Worm (Caenorhabditis elegans) whole organism, L2 larva: ENCODE measurements around the gene C26B9.3.

Experiments
- C34F6.9 ChIP-seq: fragments of 150-350 bp; optimal IDR thresholded peaks from 2 replicates; lab custom pipeline; 2014; ENCODE audit warnings: missing biosample characterization, missing genetic modification characterization
- F13H6.1 ChIP-seq: sonication (generic microtip); optimal IDR thresholded peaks from 2 replicates; lab custom pipeline; 2016; ENCODE audit warnings: missing genetic modification characterization, missing compliant biosample characterization
- R02D3.7 ChIP-seq: fragments of 150-350 bp; optimal IDR thresholded peaks from 2 replicates; lab custom pipeline; 2014; ENCODE audit warnings: missing biosample characterization, missing genetic modification characterization
- Y55F3AM.14 ChIP-seq: fragments of 200-800 bp; sonication (Bioruptor generic); optimal IDR thresholded peaks from 2 replicates; lab custom pipeline; 2018; ENCODE audit warnings: mild to moderate bottlenecking, missing genetic modification characterization, missing compliant biosample characterization
- ZK546.5 ChIP-seq: sonication (generic microtip); optimal IDR thresholded peaks from 2 replicates; lab custom pipeline; 2017; ENCODE audit warnings: missing biosample characterization, missing genetic modification characterization
- alr-1 ChIP-seq: fragments of 150-350 bp; optimal IDR thresholded peaks from 2 replicates; lab custom pipeline; 2014; ENCODE audit warnings: missing biosample characterization, missing genetic modification characterization
- aly-2 ChIP-seq: fragments of 150-350 bp; optimal IDR thresholded peaks from 2 replicates; lab custom pipeline; 2014; ENCODE audit warnings: missing biosample characterization, missing genetic modification characterization
- ama-1 ChIP-seq: fragments of 150-350 bp; optimal IDR thresholded peaks from 2 replicates; lab custom pipeline; 2018; ENCODE audit warnings: inconsistent platforms
- blmp-1 ChIP-seq: sonication (generic microtip); optimal IDR thresholded peaks from 2 replicates; lab custom pipeline; 2017; ENCODE audit warnings: missing genetic modification characterization, mild to moderate bottlenecking, missing compliant biosample characterization, antibody characterized with exemption, moderate library complexity; ENCODE audit not compliant: insufficient read depth
- ceh-16 ChIP-seq: fragments of 150-350 bp; optimal IDR thresholded peaks from 2 replicates; lab custom pipeline; 2014; ENCODE audit warnings: missing biosample characterization, missing genetic modification characterization
- ceh-82 ChIP-seq: fragments of 150-350 bp; optimal IDR thresholded peaks from 2 replicates; lab custom pipeline; 2014; ENCODE audit warnings: missing biosample characterization, missing genetic modification characterization
- crh-2 ChIP-seq: sonication (generic microtip); optimal IDR thresholded peaks from 2 replicates; lab custom pipeline; 2017; ENCODE audit warnings: missing biosample characterization, missing genetic modification characterization
- dmd-4 ChIP-seq: sonication (generic microtip); optimal IDR thresholded peaks from 2 replicates; lab custom pipeline; 2017; ENCODE audit warnings: missing biosample characterization, missing genetic modification characterization
- egl-27 ChIP-seq: sonication (generic microtip); optimal IDR thresholded peaks from 3 replicates; lab custom pipeline; 2017; ENCODE audit warnings: missing biosample characterization, missing genetic modification reagents, missing genetic modification characterization
- elt-1 ChIP-seq: fragments of 150-350 bp; optimal IDR thresholded peaks from 2 replicates; lab custom pipeline; 2014; ENCODE audit warnings: missing biosample characterization, missing genetic modification characterization
- elt-3 ChIP-seq: sonication (generic microtip); optimal IDR thresholded peaks from 2 replicates; lab custom pipeline; 2017; ENCODE audit warnings: missing biosample characterization, missing genetic modification characterization
- fos-1 ChIP-seq: fragments of 150-350 bp; optimal IDR thresholded peaks from 2 replicates; lab custom pipeline; 2014; ENCODE audit warnings: missing biosample characterization, missing genetic modification characterization
- gmeb-1 ChIP-seq: fragments of 150-350 bp; optimal IDR thresholded peaks from 2 replicates; lab custom pipeline; 2014; ENCODE audit warnings: missing biosample characterization, missing genetic modification characterization
- lin-11 ChIP-seq: fragments of 150-350 bp; sonication (generic microtip); optimal IDR thresholded peaks from 2 replicates; lab custom pipeline; 2014; ENCODE audit warnings: missing biosample characterization, missing genetic modification characterization, inconsistent platforms, mixed read lengths
- lin-13 ChIP-seq: fragments of 150-350 bp; optimal IDR thresholded peaks from 2 replicates; lab custom pipeline; 2014; ENCODE audit warnings: missing biosample characterization, missing genetic modification reagents, missing genetic modification characterization
- lsy-2 ChIP-seq, 2 experiments: fragments of 150-350 bp in 1 of 2; sonication (generic microtip) in 1 of 2; optimal IDR thresholded peaks; 2 replicates each; lab custom pipeline; 2014 to 2017; ENCODE audit warnings: missing biosample characterization in 2 of 2, missing genetic modification characterization in 2 of 2
- mab-5 ChIP-seq: fragments of 150-350 bp; optimal IDR thresholded peaks from 2 replicates; lab custom pipeline; 2014; ENCODE audit warnings: missing biosample characterization, missing genetic modification characterization
- mbf-1 ChIP-seq: sonication (generic microtip); optimal IDR thresholded peaks from 2 replicates; lab custom pipeline; 2017; ENCODE audit warnings: missing biosample characterization, missing genetic modification characterization
- mdl-1 ChIP-seq, 2 experiments: fragments of 150-350 bp in 1 of 2; sonication (generic microtip) in 1 of 2; optimal IDR thresholded peaks; 2 replicates each; lab custom pipeline; 2017; ENCODE audit warnings: missing biosample characterization in 2 of 2, missing genetic modification characterization in 2 of 2
- nhr-10 ChIP-seq: sonication (generic microtip); optimal IDR thresholded peaks from 2 replicates; lab custom pipeline; 2017; ENCODE audit warnings: missing biosample characterization, missing genetic modification characterization
- nhr-11 ChIP-seq: fragments of 150-350 bp; optimal IDR thresholded peaks from 2 replicates; lab custom pipeline; 2014; ENCODE audit warnings: missing biosample characterization, missing genetic modification characterization
- nhr-12 ChIP-seq: fragments of 150-350 bp; optimal IDR thresholded peaks from 2 replicates; lab custom pipeline; 2014; ENCODE audit warnings: missing biosample characterization, missing genetic modification characterization
- nhr-129 ChIP-seq: fragments of 150-350 bp; optimal IDR thresholded peaks from 2 replicates; lab custom pipeline; 2014; ENCODE audit warnings: missing biosample characterization, missing genetic modification characterization
- nhr-21 ChIP-seq: fragments of 150-350 bp; optimal IDR thresholded peaks from 2 replicates; lab custom pipeline; 2014; ENCODE audit warnings: missing biosample characterization, missing genetic modification characterization
- nhr-23 ChIP-seq: fragments of 150-350 bp; optimal IDR thresholded peaks from 2 replicates; lab custom pipeline; 2014; ENCODE audit warnings: missing biosample characterization, missing genetic modification reagents, missing genetic modification characterization
- nhr-237 ChIP-seq: fragments of 150-350 bp; optimal IDR thresholded peaks from 2 replicates; lab custom pipeline; 2014; ENCODE audit warnings: missing biosample characterization, missing genetic modification characterization
- nhr-25 ChIP-seq: fragments of 150-350 bp; sonication (generic microtip); optimal IDR thresholded peaks from 3 replicates; lab custom pipeline; 2014; ENCODE audit warnings: missing biosample characterization, missing genetic modification characterization
- nhr-6 ChIP-seq: fragments of 150-350 bp; optimal IDR thresholded peaks from 2 replicates; lab custom pipeline; 2014; ENCODE audit warnings: missing biosample characterization, missing genetic modification characterization
- peb-1 ChIP-seq: fragments of 150-350 bp; optimal IDR thresholded peaks from 2 replicates; lab custom pipeline; 2014; ENCODE audit warnings: missing biosample characterization, missing genetic modification characterization
- sem-4 ChIP-seq: fragments of 150-350 bp; optimal IDR thresholded peaks from 2 replicates; lab custom pipeline; 2014; ENCODE audit warnings: missing biosample characterization, missing genetic modification reagents, missing genetic modification characterization
- skn-1 ChIP-seq: sonication (generic microtip); optimal IDR thresholded peaks from 2 replicates; lab custom pipeline; 2017; ENCODE audit warnings: missing biosample characterization, missing genetic modification characterization
- sma-3 ChIP-seq: sonication (generic microtip); optimal IDR thresholded peaks from 2 replicates; lab custom pipeline; 2016; ENCODE audit warnings: missing genetic modification reagents, missing genetic modification characterization, missing compliant biosample characterization
- sma-9 ChIP-seq, 2 experiments: fragments of 150-350 bp in 1 of 2; sonication (generic microtip) in 1 of 2; optimal IDR thresholded peaks; 2 replicates each; lab custom pipeline; 2014 to 2016; ENCODE audit warnings: missing genetic modification characterization in 2 of 2, mild to moderate bottlenecking in 1 of 2, missing biosample characterization in 1 of 2, missing compliant biosample characterization in 1 of 2, missing genetic modification reagents in 1 of 2, moderate library complexity in 1 of 2
- snpc-4 ChIP-seq: fragments of 150-350 bp; optimal IDR thresholded peaks from 2 replicates; lab custom pipeline; 2014; ENCODE audit warnings: missing biosample characterization, missing genetic modification characterization
- unc-39 ChIP-seq: fragments of 150-350 bp; optimal IDR thresholded peaks from 2 replicates; lab custom pipeline; 2014; ENCODE audit warnings: missing biosample characterization, missing genetic modification characterization
- unc-55 ChIP-seq: fragments of 150-350 bp; sonication (generic microtip); optimal IDR thresholded peaks from 3 replicates; lab custom pipeline; 2014; ENCODE audit warnings: missing biosample characterization, missing genetic modification reagents, missing genetic modification characterization
- unc-62 ChIP-seq: fragments of 150-350 bp; optimal IDR thresholded peaks from 2 replicates; lab custom pipeline; 2014; ENCODE audit warnings: missing biosample characterization, missing genetic modification reagents, missing genetic modification characterization
- zag-1 ChIP-seq: fragments of 150-350 bp; optimal IDR thresholded peaks from 2 replicates; lab custom pipeline; 2014; ENCODE audit warnings: missing biosample characterization, missing genetic modification characterization
- ztf-1 ChIP-seq: fragments of 200-800 bp; sonication (Bioruptor generic); conservative IDR thresholded peaks from 2 replicates; pipeline ENCODE4 v1.3.6; 2022; ENCODE audit warnings: missing genetic modification characterization, missing compliant biosample characterization
- ztf-11 ChIP-seq: sonication (generic microtip); optimal IDR thresholded peaks from 2 replicates; lab custom pipeline; 2017; ENCODE audit warnings: missing biosample characterization, missing genetic modification characterization

C26B9.3 gene

ce11 chrX:5335368-5335767 lies 2.7 kb upstream of the C26B9.3 start, which contains the start of gene C26B9.6:
C26B9.6 (minus strand) TSS chrX:5335468.
- TF ChIP-seq gmeb-1 (tag; lab: Kevin White, UChicago): no peak
- no peak for TF ChIP-seq nhr-6 (tag; lab: Kevin White, UChicago)
- no peak for TF ChIP-seq unc-55 (GFP tag; lab: Kevin White, UChicago)
- TF ChIP-seq elt-3 (tag; lab: Kevin White, UChicago): no peak
- TF ChIP-seq, all 48 proteins: peak for 0

ce11 chrX:5336498-5336897 lies 1.6 kb upstream of the C26B9.3 start:
- peak; percentile 35 for TF ChIP-seq nhr-21 (tag; lab: Kevin White, UChicago)
- TF ChIP-seq aly-2 (tag; lab: Kevin White, UChicago): no peak
- no peak for TF ChIP-seq nhr-237 (tag; lab: Kevin White, UChicago)
- TF ChIP-seq fos-1 (tag; lab: Kevin White, UChicago): peak; percentile 49
- peak; percentile 32 for TF ChIP-seq snpc-4 (tag; lab: Kevin White, UChicago)
- TF ChIP-seq nhr-25 (tag; lab: Kevin White, UChicago): peak; percentile 54
- peak; percentile 16 for TF ChIP-seq gmeb-1 (tag; lab: Kevin White, UChicago)
- peak; percentile 61 for TF ChIP-seq Y55F3AM.14 (GFP tag; lab: Kevin White, UChicago)
- TF ChIP-seq peb-1 (tag; lab: Kevin White, UChicago): peak; percentile 52
- TF ChIP-seq crh-2: peak; percentile 77
- no peak for TF ChIP-seq ztf-11 (tag; lab: Kevin White, UChicago)
- peak; percentile 63 for TF ChIP-seq sem-4
- peak; percentile 79 for TF ChIP-seq nhr-129 (tag; lab: Kevin White, UChicago)
- peak; percentile 75 for TF ChIP-seq F13H6.1 (tag; lab: Kevin White, UChicago)
- TF ChIP-seq sma-9 (GFP tag; optimal IDR thresholded peaks at IDR 0.05; lab: Kevin White, UChicago): peak; percentile 71
- TF ChIP-seq sma-9 (tag; optimal IDR thresholded peaks at IDR 0.05; lab: Kevin White, UChicago): no peak
- peak; percentile 67 to 78 for TF ChIP-seq mdl-1 (tag; optimal IDR thresholded peaks at IDR 0.05; lab: Kevin White, UChicago)
- no peak for TF ChIP-seq unc-39 (tag; lab: Kevin White, UChicago)
- peak; percentile 66 for TF ChIP-seq egl-27 (tag; lab: Kevin White, UChicago)
- TF ChIP-seq sma-3 (GFP tag; lab: Kevin White, UChicago): peak; percentile 33
- no peak for TF ChIP-seq ceh-16 (tag; lab: Kevin White, UChicago)
- TF ChIP-seq lsy-2 (tag; optimal IDR thresholded peaks at IDR 0.05; lab: Kevin White, UChicago): peak in 1 of 2 experiments; percentile 62
- peak; percentile 71 for TF ChIP-seq C34F6.9
- TF ChIP-seq ceh-82 (tag; lab: Kevin White, UChicago): no peak
- TF ChIP-seq unc-55 (GFP tag; lab: Kevin White, UChicago): peak; percentile 77
- peak; percentile 61 for TF ChIP-seq lin-13 (GFP tag; lab: Kevin White, UChicago)
- TF ChIP-seq zag-1 (tag; lab: Kevin White, UChicago): peak; percentile 65
- TF ChIP-seq lin-11 (tag; lab: Kevin White, UChicago): peak; percentile 18
- no peak for TF ChIP-seq unc-62 (GFP tag; lab: Kevin White, UChicago)
- TF ChIP-seq, all 48 proteins: peak for 21

- TF ChIP-seq fos-1 (tag; lab: Kevin White, UChicago) (no peak), nhr-237 (tag; lab: Kevin White, UChicago) (no peak), sem-4 (no peak), ztf-11 (tag; lab: Kevin White, UChicago) (no peak), elt-3 (tag; lab: Kevin White, UChicago) (no peak), nhr-11 (tag; lab: Kevin White, UChicago) (no peak), peb-1 (tag; lab: Kevin White, UChicago) (no peak), ceh-16 (tag; lab: Kevin White, UChicago) (no peak), zag-1 (tag; lab: Kevin White, UChicago) (no peak), ZK546.5 (no peak), sma-3 (GFP tag; lab: Kevin White, UChicago) (peak; percentile 16), mab-5 (tag; lab: Kevin White, UChicago) (no peak), dmd-4 (no peak), nhr-6 (tag; lab: Kevin White, UChicago) (no peak), F13H6.1 (tag; lab: Kevin White, UChicago) (no peak), nhr-129 (tag; lab: Kevin White, UChicago) (no peak), blmp-1 (peak; percentile 94), mbf-1 (tag; lab: Kevin White, UChicago) (no peak), alr-1 (tag; lab: Kevin White, UChicago) (no peak), unc-55 (GFP tag; lab: Kevin White, UChicago) (no peak), C34F6.9 (no peak), nhr-12 (tag; lab: Kevin White, UChicago) (no peak), lin-13 (GFP tag; lab: Kevin White, UChicago) (no peak), nhr-23 (no peak), sma-9 (GFP tag; optimal IDR thresholded peaks at IDR 0.05; lab: Kevin White, UChicago) (peak; percentile 45), sma-9 (tag; optimal IDR thresholded peaks at IDR 0.05; lab: Kevin White, UChicago) (no peak), nhr-10 (tag; lab: Kevin White, UChicago) (no peak), R02D3.7 (tag; lab: Kevin White, UChicago) (no peak), aly-2 (tag; lab: Kevin White, UChicago) (no peak), skn-1 (tag; lab: Kevin White, UChicago) (no peak), mdl-1 (tag; optimal IDR thresholded peaks at IDR 0.05; lab: Kevin White, UChicago) (no peak), ztf-1 (GFP tag; lab: Robert Waterston, UW) (no peak), egl-27 (tag; lab: Kevin White, UChicago) (peak; percentile 15), ama-1 (lab: Kevin White, UChicago) (no peak), crh-2 (no peak), elt-1 (tag; lab: Kevin White, UChicago) (no peak), lsy-2 (tag; optimal IDR thresholded peaks at IDR 0.05; lab: Kevin White, UChicago) (no peak), Y55F3AM.14 (GFP tag; lab: Kevin White, UChicago) (no peak), unc-62 (GFP tag; lab: Kevin White, UChicago) (peak; percentile 9), unc-39 (tag; lab: Kevin White, UChicago) (no peak)
These were observed 1.3 kb downstream of the C26B9.3 start for ce11 chrX:5339357-5339756.
